Worm (Caenorhabditis elegans) whole organism, L1 larva: ENCODE data around the gene C44B9.3.

Source experiments
- ama-1 ChIP-seq: fragments of 150-350 bp; optimal IDR thresholded peaks from 2 replicates; lab custom pipeline; 2014
- fos-1 ChIP-seq: fragments of 150-350 bp; optimal IDR thresholded peaks from 2 replicates; lab custom pipeline; 2014; ENCODE audit warnings: missing biosample characterization, missing genetic modification characterization
- nhr-11 ChIP-seq: fragments of 150-350 bp; optimal IDR thresholded peaks from 2 replicates; lab custom pipeline; 2014; ENCODE audit warnings: missing biosample characterization, missing genetic modification characterization
- nhr-77 ChIP-seq: fragments of 150-350 bp; optimal IDR thresholded peaks from 2 replicates; lab custom pipeline; 2014; ENCODE audit warnings: missing biosample characterization, missing genetic modification characterization
- unc-62 ChIP-seq: fragments of 150-350 bp; optimal IDR thresholded peaks from 2 replicates; lab custom pipeline; 2014; ENCODE audit warnings: missing biosample characterization, missing genetic modification reagents, missing genetic modification characterization
- ztf-11 ChIP-seq, 2 experiments: sonication (generic microtip); optimal IDR thresholded peaks; 2 replicates each; lab custom pipeline; 2016 to 2017; ENCODE audit warnings: missing genetic modification characterization in 2 of 2, missing biosample characterization in 1 of 2, missing compliant biosample characterization in 1 of 2

ce11 chrIII:10869595-10869994 is 10.4 kb downstream of the C44B9.3 start:
- TF ChIP-seq ama-1 (lab: Kevin White, UChicago): no peak
- no peak for TF ChIP-seq ztf-11 (tag; optimal IDR thresholded peaks at IDR 0.05; lab: Kevin White, UChicago)
- TF ChIP-seq nhr-11: no peak
- TF ChIP-seq nhr-77 (tag; lab: Kevin White, UChicago): no peak
- no peak for TF ChIP-seq fos-1
- TF ChIP-seq unc-62 (GFP tag; lab: Kevin White, UChicago): no peak
